Fruit fly (Drosophila melanogaster): Measurements from ENCODE around the gene CG32052.

Gene CG32052

DNA sequence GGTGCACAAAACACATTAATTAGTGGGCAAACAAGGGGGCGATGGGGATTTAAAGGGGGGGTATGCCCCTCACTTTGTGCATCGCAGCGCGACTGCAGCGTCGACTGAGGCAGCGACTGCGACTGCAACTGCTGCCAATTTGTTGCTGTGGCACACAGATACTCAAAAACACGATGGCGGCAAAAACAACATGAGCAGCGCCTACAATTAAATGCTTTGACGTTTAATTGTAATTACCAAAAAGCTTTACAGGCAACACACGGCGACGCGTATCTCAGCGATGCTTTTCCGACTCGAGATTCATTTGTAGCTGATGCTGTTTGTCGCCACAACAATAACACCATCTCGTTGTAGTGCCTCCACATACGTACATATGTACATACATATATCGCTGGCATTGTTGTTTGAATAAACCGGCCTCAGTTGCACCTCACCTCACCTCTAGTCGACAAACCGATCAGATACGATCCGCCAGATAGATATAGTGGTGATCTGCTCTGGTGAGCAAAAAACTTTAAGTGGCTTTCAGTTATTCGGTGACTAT, 34.4 kb downstream of the CG32052 start:
- TF ChIP-seq CG14711 (tag; optimal IDR thresholded peaks at IDR 0.05) = no peak
- TF ChIP-seq kay (GFP tag; ENCODE audit: borderline replicate concordance) = peak; percentile 61
- peak; percentile 1 for TF ChIP-seq Mnt (GFP tag; optimal IDR thresholded peaks at IDR 0.05)
- no peak for TF ChIP-seq Clk (GFP tag; optimal IDR thresholded peaks at IDR 0.05)
- TF ChIP-seq CG1620 (GFP tag; optimal IDR thresholded peaks at IDR 0.05) = no peak
- TF ChIP-seq Hr96 (GFP tag; optimal IDR thresholded peaks at IDR 0.05) = peak; percentile 25
- no peak for TF ChIP-seq CG7101 (tag; optimal IDR thresholded peaks at IDR 0.05)
- TF ChIP-seq ovo (GFP tag; optimal IDR thresholded peaks at IDR 0.05) = no peak
- no peak for TF ChIP-seq CG11617 (GFP tag; optimal IDR thresholded peaks at IDR 0.05)
- no peak for TF ChIP-seq bab1 (GFP tag; optimal IDR thresholded peaks at IDR 0.05)
- TF ChIP-seq tj (GFP tag; optimal IDR thresholded peaks at IDR 0.05) = no peak

DNA sequence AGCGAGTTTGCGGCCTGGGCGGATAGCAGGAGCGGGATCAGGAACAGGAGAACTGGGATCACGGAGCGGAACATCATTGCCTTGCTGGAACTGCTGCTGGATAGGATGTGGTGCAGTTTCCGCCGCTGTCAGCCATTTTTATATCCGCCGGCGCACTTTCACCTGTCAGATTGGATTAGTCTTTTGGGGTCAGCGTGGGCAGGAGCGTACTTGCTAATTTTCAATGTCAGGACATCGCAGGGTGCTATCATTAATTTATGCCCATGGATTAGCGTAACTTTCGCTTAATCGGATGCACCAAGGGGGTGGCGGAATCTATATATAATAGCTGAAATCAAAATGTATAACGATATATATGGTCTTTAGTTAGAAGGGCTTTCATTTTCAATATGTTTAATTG, 37.0 kb downstream of the CG32052 start, which contains the start of gene Ilp5:
TSS of gene Ilp5 (minus strand) at position 101 of the 400 bp plus-strand sequence.
- TF ChIP-seq CG12768 (GFP tag; optimal IDR thresholded peaks at IDR 0.05) (no peak), CG7045 (GFP tag; optimal IDR thresholded peaks at IDR 0.05) (no peak), ovo (GFP tag; optimal IDR thresholded peaks at IDR 0.05) (no peak), Mnt (GFP tag; optimal IDR thresholded peaks at IDR 0.05) (no peak), cic (GFP tag; optimal IDR thresholded peaks at IDR 0.05) (no peak), cnc (optimal IDR thresholded peaks at IDR 0.05) (no peak), Crg-1 (GFP tag; optimal IDR thresholded peaks at IDR 0.05) (no peak), bab1 (GFP tag; optimal IDR thresholded peaks at IDR 0.05) (no peak), Clk (GFP tag; optimal IDR thresholded peaks at IDR 0.05) (no peak), toe (GFP tag; optimal IDR thresholded peaks at IDR 0.05) (no peak), kay (GFP tag; ENCODE audit: borderline replicate concordance) (no peak), CG1620 (GFP tag; optimal IDR thresholded peaks at IDR 0.05) (no peak), CG5204 (GFP tag; optimal IDR thresholded peaks at IDR 0.05) (no peak), CG14711 (tag; optimal IDR thresholded peaks at IDR 0.05) (no peak), CG33017 (tag; optimal IDR thresholded peaks at IDR 0.05) (no peak), Hr96 (GFP tag; optimal IDR thresholded peaks at IDR 0.05) (no peak)

DNA sequence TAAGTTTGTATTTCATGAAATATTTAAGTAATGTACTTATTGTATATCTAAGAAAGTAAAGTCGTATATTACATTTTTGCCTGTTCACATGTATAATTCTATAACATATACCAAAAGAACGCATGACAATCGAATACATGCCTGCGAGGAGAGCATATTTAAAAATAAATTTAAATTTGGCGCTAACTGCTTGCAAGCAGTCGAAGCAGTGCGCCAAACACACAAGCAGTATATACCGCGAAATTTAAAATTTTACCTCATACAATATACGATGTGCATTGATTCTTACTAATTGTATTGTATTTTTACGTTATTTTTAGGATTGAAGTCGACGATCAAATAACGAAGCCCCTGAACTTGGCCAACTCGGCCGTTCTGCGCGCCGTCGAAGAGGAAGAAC, 37.4 kb downstream of the CG32052 start:
- no peak for TF ChIP-seq Mnt (GFP tag; optimal IDR thresholded peaks at IDR 0.05)
- TF ChIP-seq CG11617 (GFP tag; optimal IDR thresholded peaks at IDR 0.05) = no peak
- TF ChIP-seq bab1 (GFP tag; optimal IDR thresholded peaks at IDR 0.05) = no peak
- TF ChIP-seq CG12768 (GFP tag; optimal IDR thresholded peaks at IDR 0.05) = no peak
- no peak for TF ChIP-seq CG5204 (GFP tag; optimal IDR thresholded peaks at IDR 0.05)
- no peak for TF ChIP-seq Clk (GFP tag; optimal IDR thresholded peaks at IDR 0.05)
- no peak for TF ChIP-seq pad (GFP tag; optimal IDR thresholded peaks at IDR 0.05)
- TF ChIP-seq CG14711 (tag; optimal IDR thresholded peaks at IDR 0.05) = no peak
- no peak for TF ChIP-seq toe (GFP tag; optimal IDR thresholded peaks at IDR 0.05)
- TF ChIP-seq Crg-1 (GFP tag; optimal IDR thresholded peaks at IDR 0.05) = no peak
- TF ChIP-seq ovo (GFP tag; optimal IDR thresholded peaks at IDR 0.05) = no peak
- no peak for TF ChIP-seq CG7045 (GFP tag; optimal IDR thresholded peaks at IDR 0.05)
- TF ChIP-seq cnc (optimal IDR thresholded peaks at IDR 0.05) = no peak
- no peak for TF ChIP-seq tj (GFP tag; optimal IDR thresholded peaks at IDR 0.05)
- TF ChIP-seq cic (GFP tag; optimal IDR thresholded peaks at IDR 0.05) = no peak
- no peak for TF ChIP-seq CG7101 (tag; optimal IDR thresholded peaks at IDR 0.05)
- no peak for TF ChIP-seq kay (GFP tag; ENCODE audit: borderline replicate concordance)
- no peak for TF ChIP-seq CG1620 (GFP tag; optimal IDR thresholded peaks at IDR 0.05)
- TF ChIP-seq CG33017 (tag; optimal IDR thresholded peaks at IDR 0.05) = no peak

DNA sequence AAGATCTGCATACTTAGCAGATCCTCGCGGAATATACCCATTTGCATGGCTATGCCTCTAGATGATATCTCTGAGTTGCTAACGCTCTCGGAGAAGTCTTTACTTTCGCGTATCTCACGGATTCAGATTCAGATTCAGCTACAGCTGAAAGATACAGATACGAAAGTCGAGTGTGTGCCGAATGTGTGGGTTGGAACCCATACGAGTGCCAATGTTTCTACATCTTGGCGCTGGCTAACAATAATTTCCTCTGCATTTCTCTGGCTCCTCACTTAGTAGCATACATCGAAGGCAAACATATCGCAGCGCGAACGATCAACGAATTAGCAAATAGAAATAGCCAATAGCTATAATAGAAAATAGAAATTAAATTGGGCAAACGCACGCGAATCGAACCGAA, 42.3 kb downstream of the CG32052 start:
- TF ChIP-seq CG1620 (GFP tag; optimal IDR thresholded peaks at IDR 0.05) (no peak), Hr96 (GFP tag; optimal IDR thresholded peaks at IDR 0.05) (no peak), kay (GFP tag; ENCODE audit: borderline replicate concordance) (peak; percentile 78)

DNA sequence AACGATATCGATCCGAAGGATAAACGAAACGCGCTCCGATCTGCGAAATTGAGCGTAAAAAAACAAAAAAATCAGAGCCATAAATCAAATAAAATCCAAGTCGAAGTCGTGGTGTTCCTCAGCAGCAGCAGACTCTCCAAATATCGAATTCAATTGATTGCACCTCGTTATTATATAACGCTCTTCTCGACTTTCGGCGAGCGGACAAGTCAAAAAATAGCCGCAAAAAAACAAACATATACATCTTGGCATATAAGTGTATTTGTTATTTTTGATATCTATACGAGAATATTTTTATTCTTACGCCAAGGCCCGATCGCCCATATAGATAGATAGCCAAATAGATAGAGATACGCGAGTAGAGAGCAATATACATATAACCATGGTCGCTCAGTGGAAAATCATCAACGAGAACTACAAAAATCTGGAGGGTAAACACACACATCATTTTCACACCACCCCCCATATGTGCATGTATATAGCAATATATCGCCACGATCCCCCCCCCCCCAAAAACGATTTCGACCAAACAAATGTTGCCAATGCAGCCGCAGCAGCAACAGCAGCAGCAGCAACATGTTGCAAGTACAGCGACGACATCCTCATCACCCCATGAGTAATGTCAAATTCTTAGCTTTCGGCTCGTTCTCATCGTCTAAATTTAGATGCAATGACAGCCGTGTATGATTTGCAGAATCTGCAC, 42.9 kb downstream of the CG32052 start:
- TF ChIP-seq Crg-1 (GFP tag; optimal IDR thresholded peaks at IDR 0.05) (no peak), CG12768 (GFP tag; optimal IDR thresholded peaks at IDR 0.05) (no peak), cnc (optimal IDR thresholded peaks at IDR 0.05) (no peak), tj (GFP tag; optimal IDR thresholded peaks at IDR 0.05) (no peak), CG1620 (GFP tag; optimal IDR thresholded peaks at IDR 0.05) (no peak), cic (GFP tag; optimal IDR thresholded peaks at IDR 0.05) (no peak)

DNA sequence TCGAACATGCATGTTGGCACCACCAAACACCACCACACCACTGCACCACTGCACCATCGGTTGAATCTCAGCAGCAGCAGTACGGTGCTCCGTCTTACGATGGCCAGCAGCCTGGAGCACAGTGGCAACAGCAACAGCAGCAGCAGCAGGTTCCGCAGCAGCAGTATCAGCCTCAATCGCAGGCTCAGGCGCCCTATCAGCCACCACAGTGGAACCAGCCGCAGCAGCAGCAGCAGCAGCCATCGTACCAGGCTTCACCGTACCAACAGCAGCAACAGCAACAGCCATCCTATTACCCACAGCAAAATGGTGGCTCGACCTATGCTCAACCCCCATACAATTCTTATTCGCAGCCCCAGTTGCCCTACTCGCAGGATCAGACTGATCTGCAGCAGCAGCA, 45.3 kb downstream of the CG32052 start:
- TF ChIP-seq CG33017 (tag; optimal IDR thresholded peaks at IDR 0.05) (no peak), Mnt (GFP tag; optimal IDR thresholded peaks at IDR 0.05) (no peak), CG12768 (GFP tag; optimal IDR thresholded peaks at IDR 0.05) (no peak), bab1 (GFP tag; optimal IDR thresholded peaks at IDR 0.05) (no peak), kay (GFP tag; ENCODE audit: borderline replicate concordance) (no peak), cic (GFP tag; optimal IDR thresholded peaks at IDR 0.05) (no peak), CG7101 (tag; optimal IDR thresholded peaks at IDR 0.05) (no peak), Crg-1 (GFP tag; optimal IDR thresholded peaks at IDR 0.05) (no peak), CG14711 (tag; optimal IDR thresholded peaks at IDR 0.05) (no peak), CG1620 (GFP tag; optimal IDR thresholded peaks at IDR 0.05) (no peak), pad (GFP tag; optimal IDR thresholded peaks at IDR 0.05) (no peak), Hr96 (GFP tag; optimal IDR thresholded peaks at IDR 0.05) (no peak), Clk (GFP tag; optimal IDR thresholded peaks at IDR 0.05) (no peak), ovo (GFP tag; optimal IDR thresholded peaks at IDR 0.05) (no peak), cnc (optimal IDR thresholded peaks at IDR 0.05) (no peak), tj (GFP tag; optimal IDR thresholded peaks at IDR 0.05) (no peak), CG11617 (GFP tag; optimal IDR thresholded peaks at IDR 0.05) (no peak), CG5204 (GFP tag; optimal IDR thresholded peaks at IDR 0.05) (no peak), toe (GFP tag; optimal IDR thresholded peaks at IDR 0.05) (no peak)
